Worm (Caenorhabditis elegans): Measurements from ENCODE around the gene elli-1.
"Not testable (repeated sequence)": the region's sequence is repeated elsewhere in the genome, so short reads cannot be mapped to it uniquely, and the experiment has no call there.

DNA sequence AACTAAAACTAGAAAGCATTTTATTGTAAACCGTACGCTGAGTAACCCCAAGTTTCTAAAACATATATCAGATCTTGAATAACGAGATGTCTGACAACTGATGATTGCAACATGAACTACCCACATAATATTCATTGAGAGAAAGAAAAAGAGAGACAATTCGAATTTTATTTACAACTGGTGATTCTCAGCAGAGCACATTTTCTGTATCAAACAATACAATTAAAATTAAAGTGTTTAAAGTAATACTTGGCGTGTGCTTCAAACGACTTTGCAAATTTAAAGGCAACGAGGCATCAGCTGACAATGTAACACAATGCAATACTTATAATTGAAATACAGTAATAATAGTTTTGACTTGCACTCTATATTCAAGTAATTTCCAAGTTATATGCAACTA lies 33.4 kb upstream of the elli-1 start, which contains the start of gene C33D9.10:
- not testable (repeated sequence) for TF ChIP-seq mel-28 (tag; optimal IDR thresholded peaks at IDR 0.05; ENCODE audit: borderline replicate concordance); madf-3 (GFP tag; IDR thresholded peaks at IDR 0.05); F49E8.2 (tag; optimal IDR thresholded peaks at IDR 0.05; ENCODE audit: insufficient read depth); lir-1 (GFP tag; conservative IDR thresholded peaks at IDR 0.05); ztf-18 (tag; optimal IDR thresholded peaks at IDR 0.05); gei-17 (GFP tag; optimal IDR thresholded peaks at IDR 0.05); madf-8 (GFP tag; conservative IDR thresholded peaks at IDR 0.05)

Data from whole organism, young adult.